Fruit fly (Drosophila melanogaster): Measurements from ENCODE around the gene CG9254.
A peak's percentile ranks its signal among the peaks of the same experiment; 100 is the strongest.

CG9254 gene

DNA sequence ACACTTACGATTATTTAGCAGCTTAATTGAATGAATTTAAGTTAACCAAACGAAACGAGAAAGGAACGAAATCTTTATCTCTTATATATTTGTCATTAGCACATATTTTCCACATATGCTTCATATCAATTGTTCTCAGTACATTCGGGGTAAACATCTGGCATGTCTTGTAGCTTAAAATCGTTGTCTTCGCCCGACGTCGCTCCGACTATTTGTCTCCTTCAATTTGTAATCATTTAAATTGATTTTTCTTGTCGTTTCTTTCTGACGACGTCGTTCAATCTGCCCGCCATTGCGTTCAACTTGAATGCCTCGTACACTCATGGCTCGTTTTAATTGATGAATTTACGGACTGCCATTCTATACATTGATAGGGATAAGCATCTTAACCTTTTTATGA, 27.0 kb downstream of the CG9254 start:
- TF ChIP-seq tai (GFP tag; optimal IDR thresholded peaks at IDR 0.05) (no peak), jim (GFP tag; optimal IDR thresholded peaks at IDR 0.05) (no peak), dsf (GFP tag; optimal IDR thresholded peaks at IDR 0.05; ENCODE audit: borderline replicate concordance) (no peak)

DNA sequence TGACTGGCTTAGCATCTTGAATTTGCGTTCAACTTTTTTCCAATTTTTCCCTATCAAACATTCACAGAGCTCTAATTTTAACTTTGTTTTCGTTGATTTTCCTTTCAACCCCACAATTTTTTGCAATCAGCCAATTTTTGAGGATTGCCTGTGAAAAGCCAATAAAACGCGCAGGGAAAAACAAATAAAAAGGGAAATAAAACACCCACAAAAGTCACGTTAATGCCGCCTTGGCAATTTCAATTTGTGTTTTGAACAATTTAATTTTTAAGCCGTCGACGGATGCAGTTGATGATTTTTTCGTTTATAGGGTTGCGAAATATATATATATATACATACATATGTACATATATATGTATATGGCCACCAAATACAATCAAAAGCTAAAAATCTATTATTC, 28.0 kb downstream of the CG9254 start:
- TF ChIP-seq foxo (GFP tag; optimal IDR thresholded peaks at IDR 0.05) = no peak
- no peak for TF ChIP-seq CrebA (GFP tag; optimal IDR thresholded peaks at IDR 0.05; ENCODE audit: borderline replicate concordance)
- no peak for TF ChIP-seq Rel (GFP tag; optimal IDR thresholded peaks at IDR 0.05)
- no peak for TF ChIP-seq Rel (tag; optimal IDR thresholded peaks at IDR 0.05)
- TF ChIP-seq CG9705 (GFP tag; optimal IDR thresholded peaks at IDR 0.05) = no peak
- no peak for TF ChIP-seq brk (GFP tag; optimal IDR thresholded peaks at IDR 0.05)
- TF ChIP-seq rgr (GFP tag; optimal IDR thresholded peaks at IDR 0.05) = no peak
- no peak for TF ChIP-seq pan (optimal IDR thresholded peaks at IDR 0.05)
- no peak for TF ChIP-seq br (GFP tag; optimal IDR thresholded peaks at IDR 0.05)
- no peak for TF ChIP-seq dsf (GFP tag; optimal IDR thresholded peaks at IDR 0.05; ENCODE audit: borderline replicate concordance)
- TF ChIP-seq HLH106 (tag; optimal IDR thresholded peaks at IDR 0.05) = no peak
- no peak for TF ChIP-seq Dfd (GFP tag; optimal IDR thresholded peaks at IDR 0.05)
- TF ChIP-seq Hr83 (GFP tag; optimal IDR thresholded peaks at IDR 0.05; ENCODE audit: poor library complexity, severe bottlenecking) = no peak
- TF ChIP-seq Hnf4 (GFP tag; optimal IDR thresholded peaks at IDR 0.05) = no peak
- no peak for TF ChIP-seq ey (GFP tag; optimal IDR thresholded peaks at IDR 0.05)

DNA sequence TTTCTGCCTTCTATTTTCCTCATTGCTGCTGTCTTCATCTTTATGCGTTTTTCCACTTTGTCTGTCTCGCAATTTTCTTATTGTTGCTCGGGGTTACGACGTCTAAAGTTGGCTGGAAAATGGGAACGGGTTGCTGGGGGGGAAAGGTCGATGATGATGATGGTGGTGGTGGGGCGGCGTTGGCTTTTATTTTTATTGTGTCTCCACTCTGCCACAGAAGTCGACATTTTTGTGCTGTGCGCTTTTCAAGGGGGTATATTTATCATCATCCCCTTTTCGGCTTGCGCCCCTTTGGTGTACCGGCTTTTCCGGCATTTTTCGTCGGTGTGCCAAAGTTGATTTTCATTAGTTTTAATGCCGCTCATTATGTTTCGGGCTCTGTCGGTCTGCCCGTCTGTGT, 41.6 kb downstream of the CG9254 start:
- TF ChIP-seq br (GFP tag; optimal IDR thresholded peaks at IDR 0.05) (no peak), brk (GFP tag; optimal IDR thresholded peaks at IDR 0.05) (no peak), psq (GFP tag; optimal IDR thresholded peaks at IDR 0.05) (no peak), ey (GFP tag; optimal IDR thresholded peaks at IDR 0.05) (no peak), Hnf4 (GFP tag; optimal IDR thresholded peaks at IDR 0.05) (no peak), woc (GFP tag; optimal IDR thresholded peaks at IDR 0.05) (no peak), jim (GFP tag; optimal IDR thresholded peaks at IDR 0.05) (no peak), CG9705 (GFP tag; optimal IDR thresholded peaks at IDR 0.05) (no peak), lola (GFP tag; optimal IDR thresholded peaks at IDR 0.05) (no peak), CG32264 (GFP tag; optimal IDR thresholded peaks at IDR 0.05) (no peak), dsf (GFP tag; optimal IDR thresholded peaks at IDR 0.05; ENCODE audit: borderline replicate concordance) (no peak), Hr78 (GFP tag; optimal IDR thresholded peaks at IDR 0.05) (no peak), Mio (GFP tag; optimal IDR thresholded peaks at IDR 0.05) (no peak), CrebA (GFP tag; optimal IDR thresholded peaks at IDR 0.05; ENCODE audit: borderline replicate concordance) (no peak), usp (GFP tag; optimal IDR thresholded peaks at IDR 0.05) (no peak), pan (optimal IDR thresholded peaks at IDR 0.05) (no peak)

DNA sequence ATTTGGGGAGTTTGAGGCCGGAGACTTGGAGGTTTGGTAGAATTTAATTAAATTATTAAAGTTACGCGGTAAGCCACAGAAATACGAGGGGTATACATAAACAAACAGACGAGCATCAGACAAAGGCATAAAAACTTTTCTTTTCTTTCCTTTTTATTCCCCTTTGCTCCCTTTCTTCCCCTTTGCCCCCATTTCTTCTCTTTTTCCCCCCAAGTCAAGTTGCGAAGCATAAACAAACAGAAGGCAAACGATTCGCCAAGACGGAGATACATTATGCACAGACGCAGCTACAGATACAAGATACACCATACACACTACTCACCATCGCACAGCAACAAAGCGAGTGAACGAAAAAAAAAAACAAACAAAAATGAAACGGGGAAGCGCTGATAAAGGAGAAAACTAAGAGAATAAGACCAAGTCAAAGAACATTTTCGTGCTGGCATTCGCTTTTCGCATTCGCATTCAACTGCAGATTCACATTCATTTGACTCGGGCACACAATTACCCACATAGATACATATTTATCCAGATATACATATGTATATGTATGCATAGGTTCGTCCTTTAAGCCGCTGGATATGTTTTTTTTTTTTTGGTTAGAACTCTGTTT, 42.3 kb downstream of the CG9254 start:
- TF ChIP-seq jim (GFP tag; optimal IDR thresholded peaks at IDR 0.05) (no peak), Rel (GFP tag; optimal IDR thresholded peaks at IDR 0.05) (no peak), Rel (tag; optimal IDR thresholded peaks at IDR 0.05) (no peak), Hr83 (GFP tag; optimal IDR thresholded peaks at IDR 0.05; ENCODE audit: poor library complexity, severe bottlenecking) (no peak), br (GFP tag; optimal IDR thresholded peaks at IDR 0.05) (no peak), woc (GFP tag; optimal IDR thresholded peaks at IDR 0.05) (no peak), dl (GFP tag; optimal IDR thresholded peaks at IDR 0.05; ENCODE audit: insufficient read depth in 1 of 2, partially characterized antibody in 2 of 2) (no peak), Jra (GFP tag; optimal IDR thresholded peaks at IDR 0.05) (no peak), psq (GFP tag; optimal IDR thresholded peaks at IDR 0.05) (peak; percentile 90), usp (GFP tag; optimal IDR thresholded peaks at IDR 0.05) (no peak), sv (GFP tag; optimal IDR thresholded peaks at IDR 0.05) (no peak), GATAd (GFP tag; optimal IDR thresholded peaks at IDR 0.05) (no peak), pan (optimal IDR thresholded peaks at IDR 0.05) (no peak), Vsx2 (GFP tag; optimal IDR thresholded peaks at IDR 0.05; ENCODE audit: partially characterized antibody) (peak; percentile 10)

DNA sequence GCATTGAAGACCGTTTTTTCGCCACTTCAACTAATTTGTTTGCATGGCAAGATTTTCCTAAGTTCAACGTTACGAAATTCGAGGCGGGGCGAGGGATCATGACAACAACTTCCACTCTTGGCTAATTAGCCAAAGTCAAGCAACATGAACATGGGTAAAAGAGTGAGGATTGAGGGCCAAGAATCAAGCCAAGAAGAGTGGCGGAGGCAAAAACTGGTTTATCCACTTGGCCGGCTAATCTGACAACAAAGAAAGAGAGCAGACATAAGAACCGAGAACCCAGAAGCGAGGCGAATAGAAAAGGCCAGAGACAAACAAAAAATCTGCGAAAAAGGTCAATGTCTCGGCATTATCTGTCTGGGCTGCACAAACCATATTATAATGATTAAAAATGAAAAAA, 44.3 kb downstream of the CG9254 start:
- TF ChIP-seq lola (GFP tag; optimal IDR thresholded peaks at IDR 0.05) = no peak
- no peak for TF ChIP-seq Dfd (GFP tag; optimal IDR thresholded peaks at IDR 0.05)
- TF ChIP-seq Vsx2 (GFP tag; optimal IDR thresholded peaks at IDR 0.05; ENCODE audit: partially characterized antibody) = peak; percentile 97
- TF ChIP-seq fru (GFP tag; optimal IDR thresholded peaks at IDR 0.05) = no peak
- TF ChIP-seq h (GFP tag; optimal IDR thresholded peaks at IDR 0.05) = no peak
- TF ChIP-seq psq (GFP tag; optimal IDR thresholded peaks at IDR 0.05) = peak; percentile 58
- no peak for TF ChIP-seq pan (optimal IDR thresholded peaks at IDR 0.05)
- TF ChIP-seq Myc (optimal IDR thresholded peaks at IDR 0.05) = no peak
